Fruit fly (Drosophila melanogaster): ENCODE data around the gene CG3345.

The CG3345 gene

DNA sequence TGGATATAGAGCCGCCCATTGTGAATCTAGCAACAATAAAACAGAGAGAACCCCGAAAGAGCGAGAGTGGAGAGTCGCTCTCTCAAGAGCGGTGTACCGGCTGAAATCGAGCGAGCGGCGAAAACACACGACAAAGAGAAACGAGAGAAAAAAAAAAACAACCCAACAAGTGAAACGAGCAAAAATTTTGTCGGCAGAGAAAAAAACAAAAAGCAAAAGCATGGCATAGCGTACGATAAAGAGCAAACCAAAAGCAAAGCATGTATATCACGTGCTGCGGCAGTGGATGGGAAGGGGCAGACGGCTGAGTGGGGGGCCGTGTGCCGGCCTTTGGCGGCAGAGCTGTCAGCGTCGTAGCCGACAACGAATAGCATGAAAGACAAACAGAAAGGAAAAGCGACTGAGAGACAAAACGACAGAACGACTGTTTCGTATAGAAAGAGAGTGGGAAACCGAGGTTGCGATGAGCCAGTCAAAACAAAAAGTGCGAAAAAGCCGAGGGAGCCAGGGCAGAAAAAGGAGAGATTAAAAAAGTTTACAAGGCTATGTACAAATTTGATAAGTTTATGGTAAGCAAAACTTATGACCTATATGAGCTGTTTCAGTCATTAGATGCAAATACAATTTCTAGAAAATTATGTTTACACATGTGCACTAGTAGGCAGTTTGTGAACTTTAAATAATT lies 22.1 kb upstream of the CG3345 start (continued):
- TF ChIP-seq CG10209 (GFP tag; optimal IDR thresholded peaks at IDR 0.05) (peak; percentile 85), Oaz (GFP tag; IDR thresholded peaks at IDR 0.05) (no peak), CG34422 (GFP tag; IDR thresholded peaks at IDR 0.05) (peak; percentile 92; the same call in 2 of the 3 replicates), otp (GFP tag; IDR thresholded peaks at IDR 0.05) (no peak), Ssrp (tag; optimal IDR thresholded peaks at IDR 0.05) (no peak), Fer2 (tag; optimal IDR thresholded peaks at IDR 0.05) (no peak), gce (GFP tag; IDR thresholded peaks at IDR 0.05) (no peak), CG6254 (GFP tag; optimal IDR thresholded peaks at IDR 0.05) (no peak), CG14965 (GFP tag; optimal IDR thresholded peaks at IDR 0.05; ENCODE audit: borderline replicate concordance) (no peak), CG14050 (GFP tag; IDR thresholded peaks at IDR 0.05) (no peak; the same call in 2 of the 3 replicates), BEAF-32 (GFP tag; optimal IDR thresholded peaks at IDR 0.05) (no peak), sisA (GFP tag; IDR thresholded peaks at IDR 0.05) (no peak), run (tag; optimal IDR thresholded peaks at IDR 0.05) (no peak), fd64A (GFP tag; optimal IDR thresholded peaks at IDR 0.05) (no peak), crol (GFP tag; IDR thresholded peaks at IDR 0.05) (peak; percentile 96), bbx (GFP tag; IDR thresholded peaks at IDR 0.05; ENCODE audit: partially characterized antibody) (no peak), CG8944 (GFP tag; optimal IDR thresholded peaks at IDR 0.05) (no peak), Rx (GFP tag; IDR thresholded peaks at IDR 0.05) (no peak), crp (GFP tag; optimal IDR thresholded peaks at IDR 0.05) (no peak), dan (GFP tag; IDR thresholded peaks at IDR 0.05) (no peak), chinmo (GFP tag; IDR thresholded peaks at IDR 0.05; ENCODE audit: partially characterized antibody) (peak; percentile 91; the same call in 1 of the 4 replicates), ewg (GFP tag; optimal IDR thresholded peaks at IDR 0.05) (no peak), HLHmδ (GFP tag; optimal IDR thresholded peaks at IDR 0.05) (peak; percentile 11), CG5180 (GFP tag; optimal IDR thresholded peaks at IDR 0.05) (no peak), Oli (tag; optimal IDR thresholded peaks at IDR 0.05) (no peak), pnt (GFP tag; optimal IDR thresholded peaks at IDR 0.05) (no peak), bcd (GFP tag; optimal IDR thresholded peaks at IDR 0.05) (no peak), psq (GFP tag; optimal IDR thresholded peaks at IDR 0.05) (peak; percentile 99), Lhr (GFP tag; optimal IDR thresholded peaks at IDR 0.05) (no peak), row (GFP tag; IDR thresholded peaks at IDR 0.05) (no peak), CG16813 (GFP tag; IDR thresholded peaks at IDR 0.05; ENCODE audit: partially characterized antibody) (0 out of 3 replicates have a peak, but pooled peaks have one; percentile 6), CG3726 (GFP tag; IDR thresholded peaks at IDR 0.05) (no peak), NfI (GFP tag; optimal IDR thresholded peaks at IDR 0.05) (no peak), CG10147 (GFP tag; optimal IDR thresholded peaks at IDR 0.05) (no peak), CG33213 (GFP tag; optimal IDR thresholded peaks at IDR 0.05) (no peak), CG10366 (GFP tag; IDR thresholded peaks at IDR 0.05) (no peak), Sin3A (optimal IDR thresholded peaks at IDR 0.05) (no peak), sr (GFP tag; IDR thresholded peaks at IDR 0.05) (no peak), E2f1 (GFP tag; IDR thresholded peaks at IDR 0.05) (no peak), CG18262 (tag; optimal IDR thresholded peaks at IDR 0.05) (no peak), Side (GFP tag; optimal IDR thresholded peaks at IDR 0.05) (no peak), dmrt11E (tag; optimal IDR thresholded peaks at IDR 0.05) (no peak), CG11456 (GFP tag; IDR thresholded peaks at IDR 0.05) (no peak), ems (GFP tag; optimal IDR thresholded peaks at IDR 0.05) (no peak), Ada2b (GFP tag; IDR thresholded peaks at IDR 0.05) (no peak), CG17385 (GFP tag; optimal IDR thresholded peaks at IDR 0.05) (peak; percentile 7), dysf (GFP tag; IDR thresholded peaks at IDR 0.05) (no peak), CG12391 (tag; optimal IDR thresholded peaks at IDR 0.05) (no peak), Dfd (GFP tag; optimal IDR thresholded peaks at IDR 0.05) (no peak), CG13123 (GFP tag; optimal IDR thresholded peaks at IDR 0.05) (no peak)
